Fruit fly (Drosophila melanogaster): ENCODE measurements around the gene Ubi-p63E.

DNA sequence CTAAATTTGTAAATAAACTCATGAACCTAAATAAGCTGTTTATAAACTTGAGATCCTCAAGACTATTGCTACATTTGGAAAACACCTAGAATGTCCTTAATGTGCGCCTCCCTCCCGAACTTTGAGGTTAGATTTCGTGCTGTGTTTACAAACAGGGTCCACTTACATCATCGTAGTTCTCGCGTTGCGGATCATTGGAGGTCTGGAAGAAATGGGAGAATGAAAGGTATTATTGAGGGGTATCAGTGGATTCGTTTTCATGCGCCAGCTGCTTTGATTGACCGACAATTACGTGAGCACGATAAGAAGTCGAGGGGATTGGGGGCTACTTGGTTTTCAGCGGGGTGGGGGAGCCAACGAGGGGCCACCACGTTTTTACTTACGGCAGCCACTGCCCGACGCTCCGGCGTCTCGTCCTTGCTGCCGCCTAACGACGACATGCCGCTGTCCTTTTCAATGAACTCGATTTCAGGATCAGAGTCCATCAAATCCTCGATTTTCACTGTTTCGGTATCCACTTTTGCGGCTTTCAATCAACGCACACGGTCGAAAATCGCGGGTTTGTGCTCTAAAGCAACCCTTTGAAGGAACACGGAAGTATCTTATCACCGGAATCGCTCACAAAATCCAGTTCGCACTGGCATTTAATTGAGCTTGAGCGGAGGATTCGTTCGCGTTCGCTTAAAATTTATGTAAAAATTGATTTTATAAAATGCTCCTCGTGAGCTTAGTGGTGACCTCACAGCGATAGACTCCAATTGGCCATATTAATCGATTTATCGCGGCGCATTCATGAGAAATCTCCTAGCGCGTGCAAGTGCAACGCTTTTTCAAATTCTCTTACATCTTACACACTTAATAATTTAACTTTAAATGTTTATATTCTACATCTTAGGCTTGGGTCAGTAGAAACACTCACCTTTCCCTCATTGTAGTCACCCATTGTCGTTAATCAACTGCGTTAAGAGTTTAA lies 6.1 kb upstream of the Ubi-p63E start:
- TF ChIP-seq dsf (GFP tag; optimal IDR thresholded peaks at IDR 0.05; ENCODE audit: borderline replicate concordance) (no peak), psq (GFP tag; optimal IDR thresholded peaks at IDR 0.05) (no peak), Hr83 (GFP tag; optimal IDR thresholded peaks at IDR 0.05; ENCODE audit: poor library complexity, severe bottlenecking) (peak; percentile 7), CrebA (GFP tag; optimal IDR thresholded peaks at IDR 0.05; ENCODE audit: borderline replicate concordance) (no peak)

All from whole organism, wandering third instar larva.